Comparison of ENCODE assay signal across 3 fruit fly cellular contexts in genomic region chr3R:29164930-29165693, dm6.
TF ChIP-seq lines count a peak whose summit lies in the region.

CG11898 (plus strand) TSS chr3R:29165643.

TF ChIP-seq in whole organism, embryonic, 481 proteins besides CTCF, POLR2A, EP300 and RAD21 (continued from another document):
- TF ChIP-seq E2f1 (GFP tag; IDR thresholded peaks at IDR 0.05; lab: Robert Waterston, UW) (no peak), Chrac-16 (GFP tag; optimal IDR thresholded peaks at IDR 0.05; lab: Kevin White, UChicago) (no peak), CG17186 (GFP tag; optimal IDR thresholded peaks at IDR 0.05; lab: Kevin White, UChicago) (no peak), org-1 (GFP tag; optimal IDR thresholded peaks at IDR 0.05; lab: Kevin White, UChicago) (no peak), grn (GFP tag; optimal IDR thresholded peaks at IDR 0.05; lab: Kevin White, UChicago) (peak; percentile 60), gcm (GFP tag; optimal IDR thresholded peaks at IDR 0.05; lab: Kevin White, UChicago) (no peak), jigr1 (GFP tag; IDR thresholded peaks at IDR 0.05; lab: Robert Waterston, UW) (no peak), CG8281 (tag; optimal IDR thresholded peaks at IDR 0.05; lab: Kevin White, UChicago) (no peak), tio (GFP tag; optimal IDR thresholded peaks at IDR 0.05; lab: Kevin White, UChicago) (no peak), CG4707 (GFP tag; optimal IDR thresholded peaks at IDR 0.05; lab: Kevin White, UChicago) (no peak), CG9215 (GFP tag; IDR thresholded peaks at IDR 0.05; lab: Robert Waterston, UW) (no peak), CG32532 (GFP tag; IDR thresholded peaks at IDR 0.05; lab: Robert Waterston, UW) (no peak), kay (GFP tag; optimal IDR thresholded peaks at IDR 0.05; lab: Kevin White, UChicago) (no peak), CG11456 (GFP tag; IDR thresholded peaks at IDR 0.05; lab: Robert Waterston, UW) (no peak), CG15011 (GFP tag; optimal IDR thresholded peaks at IDR 0.05; lab: Kevin White, UChicago) (no peak), Hr39 (optimal IDR thresholded peaks at IDR 0.05; lab: Kevin White, UChicago) (no peak), CG1233 (GFP tag; optimal IDR thresholded peaks at IDR 0.05; lab: Kevin White, UChicago) (no peak), dati (GFP tag; IDR thresholded peaks at IDR 0.05; lab: Robert Waterston, UW) (no peak), ase (GFP tag; IDR thresholded peaks at IDR 0.05; lab: Robert Waterston, UW) (no peak), CG4424 (GFP tag; optimal IDR thresholded peaks at IDR 0.05; lab: Kevin White, UChicago) (no peak), bab2 (GFP tag; optimal IDR thresholded peaks at IDR 0.05; lab: Kevin White, UChicago) (no peak), CG9876 (GFP tag; optimal IDR thresholded peaks at IDR 0.05; lab: Kevin White, UChicago) (no peak), CG14050 (GFP tag; IDR thresholded peaks at IDR 0.05; lab: Robert Waterston, UW) (no peak), HHEX (GFP tag; optimal IDR thresholded peaks at IDR 0.05; lab: Kevin White, UChicago) (no peak), CG11696 (GFP tag; IDR thresholded peaks at IDR 0.05; lab: Robert Waterston, UW) (peak; percentile 56), mam (GFP tag; optimal IDR thresholded peaks at IDR 0.05; lab: Kevin White, UChicago) (no peak)

TF ChIP-seq in whole organism, prepupa, 60 proteins besides CTCF, POLR2A, EP300 and RAD21 (continued from another document):
- no peak for TF ChIP-seq Lpt (GFP tag; optimal IDR thresholded peaks at IDR 0.05; lab: Kevin White, UChicago)
- TF ChIP-seq CG3919 (GFP tag; optimal IDR thresholded peaks at IDR 0.05; lab: Kevin White, UChicago), result no peak
- no peak for TF ChIP-seq salr (GFP tag; optimal IDR thresholded peaks at IDR 0.05; lab: Kevin White, UChicago)
- peak; percentile 62 for TF ChIP-seq Met (GFP tag; optimal IDR thresholded peaks at IDR 0.05; lab: Kevin White, UChicago)
- TF ChIP-seq lz (GFP tag; optimal IDR thresholded peaks at IDR 0.05; lab: Kevin White, UChicago), result peak; percentile 47
- TF ChIP-seq CG9139 (GFP tag; optimal IDR thresholded peaks at IDR 0.05; lab: Kevin White, UChicago), result no peak
- TF ChIP-seq acj6 (GFP tag; optimal IDR thresholded peaks at IDR 0.05; lab: Kevin White, UChicago), result no peak
- no peak for TF ChIP-seq CG10669 (GFP tag; optimal IDR thresholded peaks at IDR 0.05; lab: Kevin White, UChicago)
- TF ChIP-seq CG6854 (GFP tag; optimal IDR thresholded peaks at IDR 0.05; lab: Kevin White, UChicago), result no peak
- peak; percentile 42 for TF ChIP-seq Eip93F (GFP tag; optimal IDR thresholded peaks at IDR 0.05; lab: Kevin White, UChicago)
- TF ChIP-seq dsx (GFP tag; optimal IDR thresholded peaks at IDR 0.05; lab: Kevin White, UChicago; ENCODE audit: poor library complexity, severe bottlenecking), result no peak
- TF ChIP-seq Ets96B (tag; optimal IDR thresholded peaks at IDR 0.05; lab: Kevin White, UChicago), result no peak
- no peak for TF ChIP-seq Gug (GFP tag; IDR thresholded peaks at IDR 0.05; lab: Robert Waterston, UW)
- peak; percentile 34 for TF ChIP-seq Hr39 (GFP tag; optimal IDR thresholded peaks at IDR 0.05; lab: Kevin White, UChicago)
- no peak for TF ChIP-seq CG4318 (GFP tag; optimal IDR thresholded peaks at IDR 0.05; lab: Kevin White, UChicago)
- peak; percentile 61 for TF ChIP-seq Sox102F (GFP tag; optimal IDR thresholded peaks at IDR 0.05; lab: Kevin White, UChicago)
- TF ChIP-seq CG32006 (GFP tag; optimal IDR thresholded peaks at IDR 0.05; lab: Kevin White, UChicago), result no peak
- no peak for TF ChIP-seq CG1621 (tag; optimal IDR thresholded peaks at IDR 0.05; lab: Kevin White, UChicago)
- peak; percentile 61 for TF ChIP-seq Smox (GFP tag; optimal IDR thresholded peaks at IDR 0.05; lab: Kevin White, UChicago)
- TF ChIP-seq CG6163 (GFP tag; IDR thresholded peaks at IDR 0.05; lab: Robert Waterston, UW), result peak; percentile 21; the same call in 1 of the 3 replicates
- no peak for TF ChIP-seq CG8119 (GFP tag; IDR thresholded peaks at IDR 0.05; lab: Robert Waterston, UW)
- no peak for TF ChIP-seq Blimp-1 (GFP tag; optimal IDR thresholded peaks at IDR 0.05; lab: Kevin White, UChicago)
- TF ChIP-seq CG8632 (GFP tag; optimal IDR thresholded peaks at IDR 0.05; lab: Kevin White, UChicago), result no peak
- TF ChIP-seq esn (GFP tag; optimal IDR thresholded peaks at IDR 0.05; lab: Kevin White, UChicago), result no peak
- TF ChIP-seq CG11762 (GFP tag; optimal IDR thresholded peaks at IDR 0.05; lab: Kevin White, UChicago; ENCODE audit: insufficient read depth), result no peak

TF ChIP-seq in whole organism, wandering third instar larva, 38 proteins besides CTCF, POLR2A, EP300 and RAD21 (continued from another document):
- TF ChIP-seq rgr (GFP tag; optimal IDR thresholded peaks at IDR 0.05; lab: Kevin White, UChicago) (peak; percentile 64), sv (GFP tag; optimal IDR thresholded peaks at IDR 0.05; lab: Kevin White, UChicago) (no peak), jim (GFP tag; optimal IDR thresholded peaks at IDR 0.05; lab: Kevin White, UChicago) (no peak), CG32264 (GFP tag; optimal IDR thresholded peaks at IDR 0.05; lab: Kevin White, UChicago) (no peak), h (GFP tag; optimal IDR thresholded peaks at IDR 0.05; lab: Kevin White, UChicago) (peak; percentile 78), CG9705 (GFP tag; optimal IDR thresholded peaks at IDR 0.05; lab: Kevin White, UChicago) (no peak), tai (GFP tag; optimal IDR thresholded peaks at IDR 0.05; lab: Kevin White, UChicago) (no peak), br (GFP tag; optimal IDR thresholded peaks at IDR 0.05; lab: Kevin White, UChicago) (peak; percentile 67), brk (GFP tag; optimal IDR thresholded peaks at IDR 0.05; lab: Kevin White, UChicago) (no peak)
